Worm (Caenorhabditis elegans) whole organism, midembryonic: ENCODE measurements around the gene srh-128.
"Not testable (repeated sequence)": the region's sequence is repeated elsewhere in the genome, so short reads cannot be mapped to it uniquely, and the experiment has no call there.

Experiments
- T22C8.4 ChIP-seq: fragments of 200-800 bp; sonication (Bioruptor generic); IDR thresholded peaks from 2 replicates; pipeline ENCODE4 v1.3.6; 2022; ENCODE audit warnings: missing genetic modification characterization, missing compliant biosample characterization
- flt-1 ChIP-seq: fragments of 200-800 bp; sonication (Bioruptor generic); IDR thresholded peaks from 2 replicates; pipeline ENCODE4 v1.3.6; 2022; ENCODE audit warnings: missing genetic modification characterization, missing compliant biosample characterization
- klf-2 ChIP-seq: fragments of 200-800 bp; sonication (Bioruptor generic); conservative IDR thresholded peaks from 2 replicates; pipeline ENCODE4 v1.3.6; 2022; ENCODE audit warnings: missing genetic modification reagents, missing genetic modification characterization, missing compliant biosample characterization
- med-1 ChIP-seq: sonication (generic microtip); optimal IDR thresholded peaks from 2 replicates; lab custom pipeline; 2017; ENCODE audit warnings: missing genetic modification characterization, mild to moderate bottlenecking, missing compliant biosample characterization, antibody characterized with exemption, missing genetic modification reagents; ENCODE audit not compliant: insufficient read depth
- ref-1 ChIP-seq: fragments of 200-800 bp; sonication (Bioruptor generic); conservative IDR thresholded peaks from 2 replicates; pipeline ENCODE4 v1.3.6; 2022; ENCODE audit warnings: missing genetic modification reagents, missing genetic modification characterization, missing compliant biosample characterization
- ztf-23 ChIP-seq: fragments of 200-800 bp; sonication (Bioruptor generic); IDR thresholded peaks from 2 replicates; pipeline ENCODE4 v1.3.6; 2022; ENCODE audit warnings: missing genetic modification reagents, missing genetic modification characterization, missing compliant biosample characterization

The srh-128 gene

ce11 chrII:2665081-2665480 is 40.0 kb downstream of the srh-128 start, which contains the start of gene F22E5.2:
TSS of gene F22E5.2 (plus strand) at chrII:2665381.
- TF ChIP-seq med-1 (GFP tag; lab: Kevin White, UChicago); flt-1 (GFP tag; lab: Robert Waterston, UW); T22C8.4 (GFP tag; lab: Robert Waterston, UW): not testable (repeated sequence)

- TF ChIP-seq T22C8.4 (GFP tag; lab: Robert Waterston, UW), result no peak
- TF ChIP-seq ztf-23 (GFP tag; lab: Robert Waterston, UW), result no peak
- TF ChIP-seq flt-1 (GFP tag; lab: Robert Waterston, UW), result no peak
- TF ChIP-seq klf-2 (GFP tag; lab: Robert Waterston, UW), result no peak
These were observed 45.7 kb downstream of the srh-128 start, which contains the start of gene gcy-21 for ce11 chrII:2659364-2659763. TSS of gene gcy-21 (plus strand) at chrII:2659664.

- TF ChIP-seq ref-1 (GFP tag; lab: Robert Waterston, UW), result no peak
- no peak for TF ChIP-seq ztf-23 (GFP tag; lab: Robert Waterston, UW)
These were observed 48.5 kb downstream of the srh-128 start, which contains the start of gene sri-47 for ce11 chrII:2656606-2657005. TSS of gene sri-47 (plus strand) at chrII:2656906.
